Fruit fly (Drosophila melanogaster): ENCODE data around the gene HisRS.

The HisRS gene

dm6 chrX:18565630-18566319 lies 50.5 kb downstream of the HisRS start (continued):
- TF ChIP-seq nmo (GFP tag; optimal IDR thresholded peaks at IDR 0.05) = no peak
- TF ChIP-seq CG15479 (GFP tag; optimal IDR thresholded peaks at IDR 0.05) = no peak
- no peak for TF ChIP-seq CG1603 (tag; optimal IDR thresholded peaks at IDR 0.05)
- TF ChIP-seq kay (GFP tag; optimal IDR thresholded peaks at IDR 0.05) = no peak
- no peak for TF ChIP-seq CG32767 (GFP tag; IDR thresholded peaks at IDR 0.05)
- no peak for TF ChIP-seq Blimp-1 (GFP tag; optimal IDR thresholded peaks at IDR 0.05)
- no peak for TF ChIP-seq ab (GFP tag; optimal IDR thresholded peaks at IDR 0.05)
- TF ChIP-seq CG1024 (GFP tag; IDR thresholded peaks at IDR 0.05) = no peak
- TF ChIP-seq zf30C (GFP tag; optimal IDR thresholded peaks at IDR 0.05) = peak; percentile 61
- TF ChIP-seq crp (GFP tag; optimal IDR thresholded peaks at IDR 0.05) = peak in 1 of 2 experiments; percentile 72
- no peak for TF ChIP-seq CG11456 (GFP tag; IDR thresholded peaks at IDR 0.05)
- no peak for TF ChIP-seq gfzf (GFP tag; optimal IDR thresholded peaks at IDR 0.05)
- peak; percentile 45; the same call in 1 of the 2 replicates for TF ChIP-seq Ptx1 (GFP tag; IDR thresholded peaks at IDR 0.05)
- TF ChIP-seq Lhr (GFP tag; optimal IDR thresholded peaks at IDR 0.05) = peak; percentile 10
- TF ChIP-seq ewg (GFP tag; optimal IDR thresholded peaks at IDR 0.05) = no peak
- no peak for TF ChIP-seq CG9932 (GFP tag; IDR thresholded peaks at IDR 0.05)
- TF ChIP-seq CG1832 (GFP tag; optimal IDR thresholded peaks at IDR 0.05) = no peak
- no peak for TF ChIP-seq dan (GFP tag; IDR thresholded peaks at IDR 0.05)
- no peak for TF ChIP-seq abd-A (tag; optimal IDR thresholded peaks at IDR 0.05)
- TF ChIP-seq salm (tag; optimal IDR thresholded peaks at IDR 0.05) = no peak
- no peak for TF ChIP-seq CG10979 (tag; optimal IDR thresholded peaks at IDR 0.05)
- TF ChIP-seq schlank (tag; optimal IDR thresholded peaks at IDR 0.05) = no peak
- TF ChIP-seq Spps (tag; optimal IDR thresholded peaks at IDR 0.05) = no peak
- TF ChIP-seq br (optimal IDR thresholded peaks at IDR 0.05) = no peak
- TF ChIP-seq grau (tag; optimal IDR thresholded peaks at IDR 0.05) = no peak
- TF ChIP-seq CG13894 (tag; optimal IDR thresholded peaks at IDR 0.05) = no peak
- peak; percentile 28; the same call in 2 of the 3 replicates for TF ChIP-seq Aef1 (GFP tag; IDR thresholded peaks at IDR 0.05)
- TF ChIP-seq tna (GFP tag; IDR thresholded peaks at IDR 0.05; ENCODE audit: partially characterized antibody) = no peak
- TF ChIP-seq CG7357 (GFP tag; IDR thresholded peaks at IDR 0.05) = no peak
- no peak for TF ChIP-seq BtbVII (GFP tag; optimal IDR thresholded peaks at IDR 0.05)
- TF ChIP-seq otp (GFP tag; IDR thresholded peaks at IDR 0.05) = no peak
- TF ChIP-seq pzg (GFP tag; optimal IDR thresholded peaks at IDR 0.05) = no peak
- no peak for TF ChIP-seq CG6254 (GFP tag; optimal IDR thresholded peaks at IDR 0.05)
- no peak for TF ChIP-seq hb (GFP tag; IDR thresholded peaks at IDR 0.05; ENCODE audit: partially characterized antibody)
- no peak for TF ChIP-seq CG2889 (GFP tag; IDR thresholded peaks at IDR 0.05)
- TF ChIP-seq Antp (GFP tag; optimal IDR thresholded peaks at IDR 0.05) = no peak
- no peak for TF ChIP-seq D19A (tag; optimal IDR thresholded peaks at IDR 0.05)
- TF ChIP-seq CG33557 (GFP tag; optimal IDR thresholded peaks at IDR 0.05) = no peak
- no peak for TF ChIP-seq NFAT (GFP tag; IDR thresholded peaks at IDR 0.05)
- no peak for TF ChIP-seq Dad (GFP tag; optimal IDR thresholded peaks at IDR 0.05)
- TF ChIP-seq CG17802 (tag; optimal IDR thresholded peaks at IDR 0.05) = no peak
- TF ChIP-seq CG11695 (GFP tag; IDR thresholded peaks at IDR 0.05) = 0 out of 3 replicates have a peak, but pooled peaks have one; percentile 40
- TF ChIP-seq CG34422 (GFP tag; IDR thresholded peaks at IDR 0.05) = 0 out of 3 replicates have a peak, but pooled peaks have one; percentile 22
- TF ChIP-seq CG5245 (GFP tag; optimal IDR thresholded peaks at IDR 0.05) = no peak
- no peak for TF ChIP-seq HLHmδ (GFP tag; optimal IDR thresholded peaks at IDR 0.05)
- no peak; the same call in 2 of the 3 replicates for TF ChIP-seq ci (GFP tag; IDR thresholded peaks at IDR 0.05)
- TF ChIP-seq CG7372 (GFP tag; IDR thresholded peaks at IDR 0.05) = no peak
- TF ChIP-seq klu (GFP tag; IDR thresholded peaks at IDR 0.05) = no peak
- TF ChIP-seq so (GFP tag; IDR thresholded peaks at IDR 0.05) = 0 out of 3 replicates have a peak, but pooled peaks have one; percentile 15
- no peak for TF ChIP-seq btn (GFP tag; optimal IDR thresholded peaks at IDR 0.05)
